Fruit fly (Drosophila melanogaster): ENCODE measurements around the gene CG31697.

The CG31697 gene

dm6 chr2L:19537779-19538456 lies 2.7 kb downstream of the CG31697 start, which contains the start of gene CG13082 (continued):
- TF ChIP-seq CG7786 (GFP tag; optimal IDR thresholded peaks at IDR 0.05) (no peak), vnd (GFP tag; IDR thresholded peaks at IDR 0.05; ENCODE audit: partially characterized antibody) (no peak), dm (GFP tag; optimal IDR thresholded peaks at IDR 0.05) (no peak), CG4282 (GFP tag; optimal IDR thresholded peaks at IDR 0.05) (no peak), dpn (GFP tag; optimal IDR thresholded peaks at IDR 0.05) (peak in 1 of 2 experiments; percentile 9), zf30C (GFP tag; optimal IDR thresholded peaks at IDR 0.05) (peak; percentile 75), gro (GFP tag; optimal IDR thresholded peaks at IDR 0.05) (no peak), CG30431 (GFP tag; optimal IDR thresholded peaks at IDR 0.05) (peak; percentile 27), CG8924 (tag; optimal IDR thresholded peaks at IDR 0.05) (peak; percentile 62), jigr1 (GFP tag; IDR thresholded peaks at IDR 0.05) (no peak), mam (GFP tag; optimal IDR thresholded peaks at IDR 0.05) (no peak), MBD-R2 (GFP tag; IDR thresholded peaks at IDR 0.05) (no peak), Eip74EF (GFP tag; optimal IDR thresholded peaks at IDR 0.05) (no peak), CG4707 (GFP tag; optimal IDR thresholded peaks at IDR 0.05) (peak; percentile 2), CG17328 (GFP tag; IDR thresholded peaks at IDR 0.05) (peak; percentile 45), CG7928 (GFP tag; optimal IDR thresholded peaks at IDR 0.05) (no peak), corto (GFP tag; optimal IDR thresholded peaks at IDR 0.05) (peak; percentile 35), toy (GFP tag; IDR thresholded peaks at IDR 0.05) (no peak), otp (GFP tag; IDR thresholded peaks at IDR 0.05) (0 out of 3 replicates have a peak, but pooled peaks have one; percentile 5), slou (GFP tag; optimal IDR thresholded peaks at IDR 0.05) (no peak), knrl (GFP tag; IDR thresholded peaks at IDR 0.05; ENCODE audit: partially characterized antibody) (no peak), bowl (GFP tag; IDR thresholded peaks at IDR 0.05) (no peak), mirr (GFP tag; optimal IDR thresholded peaks at IDR 0.05) (no peak), CG10147 (GFP tag; optimal IDR thresholded peaks at IDR 0.05) (no peak), CG43689 (GFP tag; IDR thresholded peaks at IDR 0.05) (no peak), Sry-β (GFP tag; optimal IDR thresholded peaks at IDR 0.05) (peak; percentile 1), CG13775 (GFP tag; optimal IDR thresholded peaks at IDR 0.05) (peak; percentile 54), CG6854 (GFP tag; optimal IDR thresholded peaks at IDR 0.05) (no peak), CG32772 (GFP tag; IDR thresholded peaks at IDR 0.05) (no peak), Hsf (GFP tag; optimal IDR thresholded peaks at IDR 0.05) (peak; percentile 51), btn (GFP tag; optimal IDR thresholded peaks at IDR 0.05) (peak; percentile 42), CG1233 (GFP tag; optimal IDR thresholded peaks at IDR 0.05) (peak; percentile 25), luna (GFP tag; optimal IDR thresholded peaks at IDR 0.05) (no peak), CG2129 (GFP tag; IDR thresholded peaks at IDR 0.05; ENCODE audit: partially characterized antibody) (no peak), Atf6 (GFP tag; IDR thresholded peaks at IDR 0.05) (no peak), CG17361 (GFP tag; IDR thresholded peaks at IDR 0.05) (peak; percentile 77), CG13424 (tag; optimal IDR thresholded peaks at IDR 0.05) (peak; percentile 64), CG7987 (GFP tag; optimal IDR thresholded peaks at IDR 0.05) (no peak), fd102C (GFP tag; optimal IDR thresholded peaks at IDR 0.05) (no peak), CG7357 (GFP tag; IDR thresholded peaks at IDR 0.05) (no peak), CG1529 (GFP tag; optimal IDR thresholded peaks at IDR 0.05) (peak; percentile 49), CG9215 (GFP tag; IDR thresholded peaks at IDR 0.05) (no peak), chif (GFP tag; optimal IDR thresholded peaks at IDR 0.05) (peak; percentile 39 to 51), Oaz (GFP tag; IDR thresholded peaks at IDR 0.05) (no peak), zen (tag; optimal IDR thresholded peaks at IDR 0.05) (peak; percentile 33), CG10543 (GFP tag; optimal IDR thresholded peaks at IDR 0.05) (no peak), Rx (GFP tag; IDR thresholded peaks at IDR 0.05) (no peak), psq (GFP tag; optimal IDR thresholded peaks at IDR 0.05) (no peak), Drgx (GFP tag; IDR thresholded peaks at IDR 0.05) (peak; percentile 55), inv (GFP tag; IDR thresholded peaks at IDR 0.05; ENCODE audit: partially characterized antibody) (no peak)

All from whole organism, embryonic.